Worm (Caenorhabditis elegans) whole organism, L4 larva: ENCODE results near the gene htas-1.

Source experiments
- D1046.2 ChIP-seq: fragments of 200-800 bp; sonication (Bioruptor generic); IDR thresholded peaks from 2 replicates; pipeline ENCODE4 v1.3.6; 2022; ENCODE audit warnings: missing genetic modification characterization, missing compliant biosample characterization
- F44E2.7 ChIP-seq: fragments of 200-800 bp; sonication (Bioruptor generic); IDR thresholded peaks from 2 replicates; pipeline ENCODE4 v2.1.2; 2022; ENCODE audit warnings: missing genetic modification characterization, missing compliant biosample characterization
- T20F7.1 ChIP-seq: fragments of 200-800 bp; sonication (Bioruptor generic); optimal IDR thresholded peaks from 2 replicates; lab custom pipeline; 2018; ENCODE audit warnings: mild to moderate bottlenecking, missing genetic modification characterization, missing compliant biosample characterization
- Y75B8A.6 ChIP-seq: fragments of 200-800 bp; sonication (Bioruptor generic); IDR thresholded peaks from 2 replicates; pipeline ENCODE4 v1.3.6; 2022; ENCODE audit warnings: missing genetic modification reagents, missing genetic modification characterization, missing compliant biosample characterization
- aha-1 ChIP-seq: fragments of 150-350 bp; peaks from one replicate; lab custom pipeline; 2014; ENCODE audit warnings: missing biosample characterization, missing genetic modification characterization
- ceh-28 ChIP-seq: fragments of 150-350 bp; optimal IDR thresholded peaks from 2 replicates; lab custom pipeline; 2014; ENCODE audit warnings: missing biosample characterization, missing genetic modification reagents, missing genetic modification characterization
- ceh-62 ChIP-seq: sonication (generic microtip); optimal IDR thresholded peaks from 2 replicates; lab custom pipeline; 2017; ENCODE audit warnings: missing biosample characterization, missing genetic modification characterization
- ceh-82 ChIP-seq: sonication (generic microtip); optimal IDR thresholded peaks from 2 replicates; lab custom pipeline; 2017; ENCODE audit warnings: missing biosample characterization, missing genetic modification characterization
- ces-1 ChIP-seq: fragments of 150-350 bp; sonication (generic microtip); optimal IDR thresholded peaks from 4 replicates; lab custom pipeline; 2014; ENCODE audit warnings: missing biosample characterization, missing genetic modification reagents, missing genetic modification characterization
- daf-12 ChIP-seq: fragments of 150-350 bp; optimal IDR thresholded peaks from 2 replicates; lab custom pipeline; 2014; ENCODE audit warnings: missing biosample characterization, missing genetic modification reagents, missing genetic modification characterization
- daf-16 ChIP-seq, 3 experiments: sonication (generic microtip); optimal IDR thresholded peaks; 2 replicates each; lab custom pipeline; 2016 to 2017; ENCODE audit warnings: missing genetic modification characterization in 3 of 3, missing genetic modification reagents in 3 of 3, mild to moderate bottlenecking in 2 of 3, missing compliant biosample characterization in 2 of 3, missing biosample characterization in 1 of 3, moderate library complexity in 1 of 3
- daf-19 ChIP-seq: fragments of 200-800 bp; sonication (Bioruptor generic); conservative IDR thresholded peaks from 2 replicates; pipeline ENCODE4 v1.3.6; 2022; ENCODE audit warnings: missing genetic modification characterization, missing compliant biosample characterization
- dmd-6 ChIP-seq: fragments of 200-800 bp; sonication (Bioruptor generic); IDR thresholded peaks from 2 replicates; pipeline ENCODE4 v1.3.6; 2022; ENCODE audit warnings: missing genetic modification reagents, missing genetic modification characterization, missing compliant biosample characterization
- dmd-9 ChIP-seq: fragments of 200-800 bp; sonication (Bioruptor generic); IDR thresholded peaks from 2 replicates; pipeline ENCODE4 v1.3.6; 2022; ENCODE audit warnings: missing genetic modification reagents, missing genetic modification characterization, missing compliant biosample characterization
- dve-1 ChIP-seq: sonication (generic microtip); optimal IDR thresholded peaks from 2 replicates; lab custom pipeline; 2017; ENCODE audit warnings: antibody characterized with exemption, mild to moderate bottlenecking, missing genetic modification characterization, missing compliant biosample characterization; ENCODE audit not compliant: insufficient read depth
- hlh-30 ChIP-seq: sonication (generic microtip); optimal IDR thresholded peaks from 2 replicates; lab custom pipeline; 2017; ENCODE audit warnings: antibody characterized with exemption, mild to moderate bottlenecking, missing genetic modification characterization, missing compliant biosample characterization; ENCODE audit not compliant: insufficient read depth
- lin-1 ChIP-seq: fragments of 200-800 bp; sonication (Bioruptor generic); IDR thresholded peaks from 2 replicates; pipeline ENCODE4 v1.3.6; 2022; ENCODE audit warnings: missing genetic modification reagents, missing genetic modification characterization, missing compliant biosample characterization
- lin-13 ChIP-seq: fragments of 150-350 bp; optimal IDR thresholded peaks from 2 replicates; lab custom pipeline; 2014; ENCODE audit warnings: missing biosample characterization, missing genetic modification reagents, missing genetic modification characterization
- lin-29 ChIP-seq: fragments of 200-800 bp; sonication (Bioruptor generic); IDR thresholded peaks from 2 replicates; pipeline ENCODE4 v1.3.6; 2022; ENCODE audit warnings: missing genetic modification reagents, missing genetic modification characterization, missing compliant biosample characterization
- lin-38 ChIP-seq: fragments of 200-800 bp; sonication (Bioruptor generic); IDR thresholded peaks from 2 replicates; pipeline ENCODE4 v1.3.6; 2022; ENCODE audit warnings: missing genetic modification reagents, missing genetic modification characterization, missing compliant biosample characterization
- lsy-2 ChIP-seq, 2 experiments: fragments of 150-350 bp in 1 of 2; sonication (generic microtip) in 1 of 2; optimal IDR thresholded peaks; 2 replicates each; lab custom pipeline; 2014 to 2017; ENCODE audit warnings: missing biosample characterization in 2 of 2, missing genetic modification characterization in 2 of 2
- mxl-3 ChIP-seq: fragments of 200-800 bp; sonication (Bioruptor generic); optimal IDR thresholded peaks from 2 replicates; lab custom pipeline; 2018; ENCODE audit warnings: mild to moderate bottlenecking, missing genetic modification characterization, missing compliant biosample characterization
- nhr-10 ChIP-seq: fragments of 150-350 bp; optimal IDR thresholded peaks from 2 replicates; lab custom pipeline; 2014; ENCODE audit warnings: missing biosample characterization, missing genetic modification characterization
- nhr-28 ChIP-seq: fragments of 150-350 bp; optimal IDR thresholded peaks from 2 replicates; lab custom pipeline; 2014; ENCODE audit warnings: missing biosample characterization, missing genetic modification characterization
- nhr-6 ChIP-seq: fragments of 150-350 bp; optimal IDR thresholded peaks from 2 replicates; lab custom pipeline; 2014; ENCODE audit warnings: missing biosample characterization, missing genetic modification characterization
- nhr-77 ChIP-seq: fragments of 150-350 bp; optimal IDR thresholded peaks from 2 replicates; lab custom pipeline; 2014; ENCODE audit warnings: missing biosample characterization, missing genetic modification characterization
- pqm-1 ChIP-seq: sonication (generic microtip); optimal IDR thresholded peaks from 2 replicates; lab custom pipeline; 2017; ENCODE audit warnings: missing biosample characterization, missing genetic modification characterization
- skn-1 ChIP-seq: fragments of 150-350 bp; optimal IDR thresholded peaks from 2 replicates; lab custom pipeline; 2014; ENCODE audit warnings: missing biosample characterization, missing genetic modification characterization
- snpc-1.2 ChIP-seq: fragments of 200-800 bp; sonication (Bioruptor generic); IDR thresholded peaks from 2 replicates; pipeline ENCODE4 v1.3.6; 2022; ENCODE audit warnings: missing genetic modification reagents, missing genetic modification characterization, missing compliant biosample characterization
- tag-97 ChIP-seq: fragments of 200-800 bp; sonication (Bioruptor generic); IDR thresholded peaks from 2 replicates; pipeline ENCODE4 v1.3.6; 2022; ENCODE audit warnings: missing genetic modification characterization, missing compliant biosample characterization
- unc-62 ChIP-seq, 3 experiments: fragments of 150-350 bp in 1 of 3; sonication (generic microtip); optimal IDR thresholded peaks in 2 of 3; peaks in 1 of 3; 1 replicate in 1 of 3; 2 replicates in 2 of 3; lab custom pipeline; 2014 to 2017; ENCODE audit warnings: missing biosample characterization in 3 of 3, missing genetic modification characterization in 3 of 3, missing genetic modification reagents in 3 of 3, missing genotype in 1 of 3
- zag-1 ChIP-seq: fragments of 150-350 bp; optimal IDR thresholded peaks from 2 replicates; lab custom pipeline; 2014; ENCODE audit warnings: missing biosample characterization, missing genetic modification characterization
- ztf-7 ChIP-seq: fragments of 150-350 bp; optimal IDR thresholded peaks from 2 replicates; lab custom pipeline; 2014; ENCODE audit warnings: missing biosample characterization, missing genetic modification characterization

htas-1 gene

ce11 chrIV:9718396-9718795, 35.1 kb upstream of the htas-1 start (continued):
- no peak for TF ChIP-seq ces-1 (GFP tag; lab: Kevin White, UChicago)
- no peak for TF ChIP-seq ceh-82

DNA sequence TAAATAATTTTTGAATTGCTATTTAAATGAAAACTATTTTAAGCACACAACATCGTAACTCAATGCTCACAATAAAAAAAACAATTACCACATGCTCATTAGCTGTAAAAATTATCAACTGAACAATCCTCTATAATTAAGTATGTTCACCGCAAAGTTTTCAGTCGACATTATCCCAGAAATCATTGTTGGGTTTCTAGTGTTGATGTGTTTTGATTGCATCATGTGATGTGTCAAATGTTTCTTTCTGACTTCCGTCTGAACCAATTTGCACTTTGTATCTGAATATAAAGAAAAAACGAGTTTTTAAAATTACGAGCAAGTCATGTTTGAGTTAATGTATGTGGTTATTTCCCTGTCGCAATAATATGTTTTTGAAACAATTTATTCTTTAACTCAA, 34.5 kb upstream of the htas-1 start:
- peak in 1 of 2 experiments; percentile 16 for TF ChIP-seq unc-62 (GFP tag; optimal IDR thresholded peaks at IDR 0.05 in 1 of 2; lab: Kevin White, UChicago)
- no peak for TF ChIP-seq unc-62 (tag; optimal IDR thresholded peaks at IDR 0.05; lab: Kevin White, UChicago)
- TF ChIP-seq ztf-7 (tag; lab: Kevin White, UChicago), result peak; percentile 95
- no peak for TF ChIP-seq pqm-1 (tag; lab: Kevin White, UChicago)
- TF ChIP-seq aha-1 (tag; lab: Kevin White, UChicago), result peak; percentile 86

ce11 chrIV:9716490-9716889, 33.2 kb upstream of the htas-1 start:
- TF ChIP-seq hlh-30 (tag; lab: Kevin White, UChicago) (peak; percentile 27), nhr-10 (tag; lab: Kevin White, UChicago) (peak; percentile 40), dmd-9 (GFP tag; lab: Robert Waterston, UW) (no peak), mxl-3 (GFP tag; lab: Kevin White, UChicago) (no peak), snpc-1.2 (GFP tag; lab: Robert Waterston, UW) (no peak), dmd-6 (GFP tag; lab: Robert Waterston, UW) (peak; percentile 80), ceh-28 (tag; lab: Kevin White, UChicago) (no peak), zag-1 (tag; lab: Kevin White, UChicago) (no peak), pqm-1 (tag; lab: Kevin White, UChicago) (peak; percentile 81), nhr-28 (tag; lab: Kevin White, UChicago) (peak; percentile 90), lsy-2 (tag; optimal IDR thresholded peaks at IDR 0.05; lab: Kevin White, UChicago) (peak in 1 of 2 experiments; percentile 53), nhr-77 (tag; lab: Kevin White, UChicago) (peak; percentile 74), daf-19 (GFP tag; lab: Robert Waterston, UW) (no peak), daf-16 (GFP tag; optimal IDR thresholded peaks at IDR 0.05; lab: Kevin White, UChicago) (no peak), daf-16 (tag; optimal IDR thresholded peaks at IDR 0.05; lab: Kevin White, UChicago) (peak; percentile 52), ztf-7 (tag; lab: Kevin White, UChicago) (peak; percentile 72), ceh-62 (tag; lab: Kevin White, UChicago) (no peak), nhr-6 (tag; lab: Kevin White, UChicago) (peak; percentile 63), tag-97 (GFP tag; lab: Robert Waterston, UW) (no peak), skn-1 (tag; lab: Kevin White, UChicago) (no peak), lin-38 (GFP tag; lab: Robert Waterston, UW) (no peak), T20F7.1 (peak; percentile 37), dve-1 (tag; lab: Kevin White, UChicago) (peak; percentile 84)

DNA sequence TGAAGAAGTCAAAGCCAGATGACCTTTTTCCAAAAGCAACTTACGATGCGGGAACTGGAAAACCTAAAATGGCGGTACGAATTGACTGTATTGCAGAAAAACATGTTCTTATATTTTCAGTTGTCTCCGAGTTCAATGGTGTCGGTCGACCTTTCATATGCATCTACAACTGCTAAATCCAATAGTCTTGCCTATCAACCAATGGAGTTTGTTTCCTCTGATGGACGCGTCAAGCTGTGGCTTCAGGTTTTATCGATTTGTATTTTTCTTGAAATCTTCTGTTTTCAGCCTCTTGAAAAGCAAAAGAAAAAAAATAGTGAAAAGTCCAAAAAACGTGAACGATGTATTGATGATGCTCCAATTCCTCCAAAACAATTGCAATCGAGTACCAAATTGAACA, 30.9 kb upstream of the htas-1 start:
- TF ChIP-seq lin-1 (GFP tag; lab: Robert Waterston, UW), result no peak
- peak in 1 of 2 experiments; percentile 94 for TF ChIP-seq unc-62 (GFP tag; optimal IDR thresholded peaks at IDR 0.05 in 1 of 2; lab: Kevin White, UChicago)
- TF ChIP-seq unc-62 (tag; optimal IDR thresholded peaks at IDR 0.05; lab: Kevin White, UChicago), result no peak

DNA sequence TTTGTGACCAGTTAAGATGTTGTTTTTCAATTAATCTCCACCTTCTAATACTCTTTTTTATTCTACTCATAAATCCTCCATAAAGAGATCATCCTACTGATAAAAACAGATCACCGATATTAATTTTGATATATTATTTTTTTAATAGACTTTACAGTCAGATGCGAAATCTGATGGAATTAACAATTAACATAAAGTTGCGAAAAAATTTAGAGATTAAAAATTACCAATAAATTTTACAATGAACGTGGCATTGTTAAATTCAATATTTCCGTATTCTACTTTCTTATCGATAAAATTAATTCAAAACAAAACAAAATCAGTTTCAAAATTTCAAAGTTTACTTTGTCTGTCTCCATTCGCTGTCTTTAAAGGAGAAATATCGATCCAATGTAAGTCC, 29.4 kb upstream of the htas-1 start, which contains the start of gene K01H12.4:
Gene K01H12.4, plus strand, starts transcription at position 301 of the 400 bp plus-strand sequence.
- TF ChIP-seq aha-1 (tag; lab: Kevin White, UChicago) (peak; percentile 28), F44E2.7 (GFP tag; lab: Robert Waterston, UW) (no peak)

- no peak for TF ChIP-seq D1046.2 (GFP tag; lab: Robert Waterston, UW)
- TF ChIP-seq Y75B8A.6 (GFP tag; lab: Robert Waterston, UW), result no peak
- TF ChIP-seq unc-62 (GFP tag; optimal IDR thresholded peaks at IDR 0.05 in 1 of 2; lab: Kevin White, UChicago), result peak in 1 of 2 experiments; percentile 41
- TF ChIP-seq unc-62 (tag; optimal IDR thresholded peaks at IDR 0.05; lab: Kevin White, UChicago), result no peak
- no peak for TF ChIP-seq lin-29
- no peak for TF ChIP-seq nhr-77 (tag; lab: Kevin White, UChicago)
- no peak for TF ChIP-seq lin-13 (GFP tag; lab: Kevin White, UChicago)
- no peak for TF ChIP-seq daf-12 (tag; lab: Kevin White, UChicago)
Observed at ce11 chrIV:9709887-9710286, 26.6 kb upstream of the htas-1 start, which contains the start of gene nhr-38. Gene nhr-38, plus strand, starts transcription at chrIV:9710187.
